Worm (Caenorhabditis elegans) whole organism, L4 larva: ENCODE measurements around the gene irld-36.

Source experiments
- D1046.2 ChIP-seq: fragments of 200-800 bp; sonication (Bioruptor generic); IDR thresholded peaks from 2 replicates; pipeline ENCODE4 v1.3.6; 2022; ENCODE audit warnings: missing genetic modification characterization, missing compliant biosample characterization
- Y48G9A.11 ChIP-seq: fragments of 200-800 bp; sonication (Bioruptor generic); IDR thresholded peaks from 2 replicates; pipeline ENCODE4 v1.3.6; 2022; ENCODE audit warnings: missing genetic modification reagents, missing genetic modification characterization, missing compliant biosample characterization
- aha-1 ChIP-seq: fragments of 150-350 bp; peaks from one replicate; lab custom pipeline; 2014; ENCODE audit warnings: missing biosample characterization, missing genetic modification characterization
- arid-1 ChIP-seq: fragments of 200-800 bp; sonication (Bioruptor generic); conservative IDR thresholded peaks from 2 replicates; pipeline ENCODE4 v1.3.6; 2022; ENCODE audit warnings: missing genetic modification reagents, missing genetic modification characterization, missing compliant biosample characterization
- ctbp-1 ChIP-seq: fragments of 200-800 bp; sonication (Bioruptor generic); IDR thresholded peaks from 2 replicates; pipeline ENCODE4 v1.3.6; 2022; ENCODE audit warnings: missing genetic modification reagents, missing genetic modification characterization, missing compliant biosample characterization
- duxl-1 ChIP-seq: sonication (generic microtip); optimal IDR thresholded peaks from 2 replicates; lab custom pipeline; 2016; ENCODE audit warnings: mild to moderate bottlenecking, missing genetic modification characterization, moderate library complexity, missing compliant biosample characterization; ENCODE audit not compliant: poor library complexity
- egl-43 ChIP-seq: fragments of 200-800 bp; sonication (Bioruptor generic); IDR thresholded peaks from 2 replicates; pipeline ENCODE4 v1.3.6; 2022; ENCODE audit warnings: missing genetic modification reagents, missing genetic modification characterization, missing compliant biosample characterization
- fos-1 ChIP-seq: fragments of 150-350 bp; optimal IDR thresholded peaks from 2 replicates; lab custom pipeline; 2014; ENCODE audit warnings: missing biosample characterization, missing genetic modification characterization
- hif-1 ChIP-seq, 2 experiments: sonication (generic microtip); optimal IDR thresholded peaks; 2 replicates each; lab custom pipeline; 2016 to 2017; ENCODE audit warnings: missing compliant biosample characterization in 2 of 2, missing genetic modification characterization in 2 of 2, missing genetic modification reagents in 2 of 2, missing genotype in 2 of 2, mild to moderate bottlenecking in 1 of 2
- hlh-11 ChIP-seq: fragments of 200-800 bp; sonication (Bioruptor generic); optimal IDR thresholded peaks from 2 replicates; lab custom pipeline; 2018; ENCODE audit warnings: mild to moderate bottlenecking, missing genetic modification characterization, missing compliant biosample characterization
- hlh-30 ChIP-seq: sonication (generic microtip); optimal IDR thresholded peaks from 2 replicates; lab custom pipeline; 2017; ENCODE audit warnings: antibody characterized with exemption, mild to moderate bottlenecking, missing genetic modification characterization, missing compliant biosample characterization; ENCODE audit not compliant: insufficient read depth
- hmg-1.1 ChIP-seq: fragments of 200-800 bp; sonication (Bioruptor generic); IDR thresholded peaks from 2 replicates; pipeline ENCODE4 v1.3.6; 2022; ENCODE audit warnings: missing genetic modification reagents, missing genetic modification characterization, missing compliant biosample characterization
- jun-1 ChIP-seq: fragments of 150-350 bp; optimal IDR thresholded peaks from 2 replicates; lab custom pipeline; 2014; ENCODE audit warnings: missing biosample characterization, missing genetic modification reagents, missing genetic modification characterization
- lin-38 ChIP-seq: fragments of 200-800 bp; sonication (Bioruptor generic); IDR thresholded peaks from 2 replicates; pipeline ENCODE4 v1.3.6; 2022; ENCODE audit warnings: missing genetic modification reagents, missing genetic modification characterization, missing compliant biosample characterization
- lir-3 ChIP-seq: sonication (generic microtip); optimal IDR thresholded peaks from 2 replicates; lab custom pipeline; 2016; ENCODE audit warnings: mild to moderate bottlenecking, missing genetic modification characterization, missing compliant biosample characterization
- lsy-2 ChIP-seq, 2 experiments: fragments of 150-350 bp in 1 of 2; sonication (generic microtip) in 1 of 2; optimal IDR thresholded peaks; 2 replicates each; lab custom pipeline; 2014 to 2017; ENCODE audit warnings: missing biosample characterization in 2 of 2, missing genetic modification characterization in 2 of 2
- mes-2 ChIP-seq: sonication (generic microtip); optimal IDR thresholded peaks from 2 replicates; lab custom pipeline; 2016; ENCODE audit warnings: missing genotype, mild to moderate bottlenecking, missing genetic modification characterization, missing compliant biosample characterization; ENCODE audit not compliant: poor library complexity, severe bottlenecking
- nhr-11 ChIP-seq: fragments of 150-350 bp; optimal IDR thresholded peaks from 2 replicates; lab custom pipeline; 2014; ENCODE audit warnings: missing biosample characterization, missing genetic modification characterization
- nhr-28 ChIP-seq: fragments of 150-350 bp; optimal IDR thresholded peaks from 2 replicates; lab custom pipeline; 2014; ENCODE audit warnings: missing biosample characterization, missing genetic modification characterization
- nhr-77 ChIP-seq: fragments of 150-350 bp; optimal IDR thresholded peaks from 2 replicates; lab custom pipeline; 2014; ENCODE audit warnings: missing biosample characterization, missing genetic modification characterization
- pha-4 ChIP-seq, 2 experiments: fragments of 150-350 bp in 1 of 2; fragments of 200-800 bp in 1 of 2; sonication (Bioruptor generic) in 1 of 2; IDR thresholded peaks in 1 of 2; optimal IDR thresholded peaks in 1 of 2; 2 replicates each; pipeline versions ENCODE4 v1.3.6 to Lab custom; 2014 to 2022; ENCODE audit warnings: missing genetic modification characterization in 2 of 2, missing genetic modification reagents in 2 of 2, missing biosample characterization in 1 of 2, missing compliant biosample characterization in 1 of 2
- php-3 ChIP-seq: fragments of 200-800 bp; sonication (Bioruptor generic); IDR thresholded peaks from 2 replicates; pipeline ENCODE4 v1.3.6; 2022; ENCODE audit warnings: missing genetic modification reagents, missing genetic modification characterization, missing compliant biosample characterization
- pqm-1 ChIP-seq: sonication (generic microtip); optimal IDR thresholded peaks from 2 replicates; lab custom pipeline; 2017; ENCODE audit warnings: missing biosample characterization, missing genetic modification characterization
- rbr-2 ChIP-seq: sonication (generic microtip); optimal IDR thresholded peaks from 2 replicates; lab custom pipeline; 2016; ENCODE audit warnings: missing genotype, missing genetic modification characterization, missing compliant biosample characterization
- set-16 ChIP-seq: fragments of 200-800 bp; sonication (Bioruptor generic); IDR thresholded peaks from 2 replicates; pipeline ENCODE4 v1.3.6; 2022; ENCODE audit warnings: missing genetic modification reagents, missing genetic modification characterization, missing compliant biosample characterization
- skn-1 ChIP-seq: fragments of 150-350 bp; optimal IDR thresholded peaks from 2 replicates; lab custom pipeline; 2014; ENCODE audit warnings: missing biosample characterization, missing genetic modification characterization
- unc-39 ChIP-seq: sonication (generic microtip); optimal IDR thresholded peaks from 2 replicates; lab custom pipeline; 2017; ENCODE audit warnings: missing biosample characterization, missing genetic modification characterization
- unc-62 ChIP-seq, 3 experiments: fragments of 150-350 bp in 1 of 3; sonication (generic microtip); optimal IDR thresholded peaks in 2 of 3; peaks in 1 of 3; 1 replicate in 1 of 3; 2 replicates in 2 of 3; lab custom pipeline; 2014 to 2017; ENCODE audit warnings: missing biosample characterization in 3 of 3, missing genetic modification characterization in 3 of 3, missing genetic modification reagents in 3 of 3, missing genotype in 1 of 3
- zfp-2 ChIP-seq: sonication (generic microtip); optimal IDR thresholded peaks from 2 replicates; lab custom pipeline; 2016; ENCODE audit warnings: mild to moderate bottlenecking, missing genetic modification characterization, missing compliant biosample characterization
- ztf-7 ChIP-seq: fragments of 150-350 bp; optimal IDR thresholded peaks from 2 replicates; lab custom pipeline; 2014; ENCODE audit warnings: missing biosample characterization, missing genetic modification characterization

irld-36 gene

DNA sequence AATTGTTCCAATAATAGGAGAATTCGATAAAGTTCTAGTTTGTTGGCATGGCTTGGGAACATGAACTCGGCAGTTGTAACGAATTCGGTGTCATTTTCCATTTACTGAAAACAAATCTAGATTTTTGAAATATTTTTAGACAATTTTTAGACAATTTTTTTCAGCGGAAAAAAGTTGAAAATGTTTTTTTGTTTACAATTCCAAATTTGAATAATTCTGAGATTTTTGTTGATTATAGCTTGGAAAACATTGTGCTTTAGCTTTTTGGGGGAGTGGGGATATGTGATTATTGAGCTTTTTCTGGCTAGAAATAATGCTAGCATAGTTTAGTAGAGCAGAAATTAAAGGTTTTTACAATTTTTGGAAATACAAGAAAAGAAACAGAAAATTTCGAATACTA is 10.3 kb upstream of the irld-36 start, which contains the start of gene srw-97:
Gene srw-97, minus strand, starts transcription at position 101 of the 400 bp plus-strand sequence.
- no peak for TF ChIP-seq D1046.2
- TF ChIP-seq lin-38 (GFP tag; lab: Robert Waterston, UW) = no peak
- TF ChIP-seq unc-39 (tag; lab: Kevin White, UChicago) = no peak
- TF ChIP-seq unc-62 (GFP tag; optimal IDR thresholded peaks at IDR 0.05 in 1 of 2; lab: Kevin White, UChicago) = peak in 1 of 2 experiments; percentile 62
- TF ChIP-seq unc-62 (tag; optimal IDR thresholded peaks at IDR 0.05; lab: Kevin White, UChicago) = no peak
- no peak for TF ChIP-seq php-3 (GFP tag; lab: Robert Waterston, UW)
- TF ChIP-seq, all 104 proteins: peak for 1

ce11 chrII:1670260-1670879 is 8.8 kb upstream of the irld-36 start, which contains the start of gene nhx-6:
TSS of gene nhx-6 (plus strand) at chrII:1670829.
- TF ChIP-seq nhr-28 (tag; lab: Kevin White, UChicago) (peak; percentile 6), aha-1 (tag; lab: Kevin White, UChicago) (peak; percentile 46), hlh-11 (tag; lab: Kevin White, UChicago) (peak; percentile 25), jun-1 (tag; lab: Kevin White, UChicago) (no peak), hlh-30 (tag; lab: Kevin White, UChicago) (no peak), zfp-2 (tag; lab: Kevin White, UChicago) (no peak)

DNA sequence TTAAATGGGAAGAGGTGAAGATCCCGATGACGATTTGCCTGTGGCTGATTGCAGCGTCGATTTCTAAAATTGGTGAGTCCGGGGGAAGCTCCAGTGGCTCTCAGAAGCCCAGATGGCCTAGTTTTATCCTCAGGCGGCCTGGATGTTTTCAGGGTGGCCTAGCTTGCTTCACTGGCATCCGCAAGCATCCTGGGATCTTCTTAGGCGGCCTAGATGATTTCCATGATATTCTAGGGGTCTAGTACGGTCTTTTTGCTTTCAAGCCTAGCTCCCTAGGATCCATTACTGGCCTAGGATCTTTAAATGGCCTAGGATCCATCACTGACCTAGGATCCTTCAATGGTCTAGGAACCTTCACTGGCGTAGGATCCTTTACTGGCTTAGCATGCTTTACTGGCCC is 8.2 kb upstream of the irld-36 start:
- TF ChIP-seq zfp-2 (tag; lab: Kevin White, UChicago) (no peak), aha-1 (tag; lab: Kevin White, UChicago) (peak; percentile 91)

ce11 chrII:1672673-1673072 is 6.5 kb upstream of the irld-36 start:
- TF ChIP-seq aha-1 (tag; lab: Kevin White, UChicago) (peak; percentile 54), ztf-7 (no peak), set-16 (peak; percentile 68; the same call in 1 of the 2 replicates)

- no peak for TF ChIP-seq lin-38 (GFP tag; lab: Robert Waterston, UW)
- TF ChIP-seq egl-43 = no peak
- TF ChIP-seq arid-1 (GFP tag; lab: Robert Waterston, UW) = no peak
- peak in 1 of 2 experiments; percentile 5 for TF ChIP-seq unc-62 (GFP tag; optimal IDR thresholded peaks at IDR 0.05 in 1 of 2; lab: Kevin White, UChicago)
- no peak for TF ChIP-seq unc-62 (tag; optimal IDR thresholded peaks at IDR 0.05; lab: Kevin White, UChicago)
These were observed 3.1 kb upstream of the irld-36 start, which contains the start of gene fbxb-17 for ce11 chrII:1676088-1676487. TSS of gene fbxb-17 (plus strand) at chrII:1676388.

- TF ChIP-seq skn-1 (tag; lab: Kevin White, UChicago) (no peak), rbr-2 (tag; lab: Kevin White, UChicago) (no peak)
These were observed 3.0 kb downstream of the irld-36 start, which contains the start of gene fbxb-26 for ce11 chrII:1682218-1682617. TSS of gene fbxb-26 (plus strand) at chrII:1682518.

- TF ChIP-seq lir-3 (tag; lab: Kevin White, UChicago) = no peak
- no peak for TF ChIP-seq skn-1 (tag; lab: Kevin White, UChicago)
- no peak for TF ChIP-seq nhr-77 (tag; lab: Kevin White, UChicago)
- no peak for TF ChIP-seq mes-2
- TF ChIP-seq duxl-1 (tag; lab: Kevin White, UChicago) = peak; percentile 53
- no peak for TF ChIP-seq fos-1
- no peak for TF ChIP-seq pha-4 (GFP tag; IDR thresholded peaks at IDR 0.05; lab: Robert Waterston, UW)
- TF ChIP-seq pha-4 (tag; optimal IDR thresholded peaks at IDR 0.05; lab: Kevin White, UChicago) = no peak
- TF ChIP-seq hmg-1.1 (GFP tag; lab: Robert Waterston, UW) = no peak
- TF ChIP-seq Y48G9A.11 (GFP tag; lab: Robert Waterston, UW) = no peak
- peak; percentile 39 for TF ChIP-seq aha-1 (tag; lab: Kevin White, UChicago)
- no peak for TF ChIP-seq pqm-1 (tag; lab: Kevin White, UChicago)
- TF ChIP-seq hif-1 (tag; optimal IDR thresholded peaks at IDR 0.05; lab: Kevin White, UChicago) = no peak
- no peak for TF ChIP-seq ctbp-1 (GFP tag; lab: Robert Waterston, UW)
- no peak for TF ChIP-seq lsy-2 (tag; optimal IDR thresholded peaks at IDR 0.05; lab: Kevin White, UChicago)
- TF ChIP-seq nhr-11 (tag; lab: Kevin White, UChicago) = no peak
These were observed 4.6 kb downstream of the irld-36 start, which contains the start of gene fbxb-25 for ce11 chrII:1683742-1684141. TSS of gene fbxb-25 (plus strand) at chrII:1684042.
